Worm (Caenorhabditis elegans): ENCODE measurements around the gene trx-1.

Gene trx-1

DNA sequence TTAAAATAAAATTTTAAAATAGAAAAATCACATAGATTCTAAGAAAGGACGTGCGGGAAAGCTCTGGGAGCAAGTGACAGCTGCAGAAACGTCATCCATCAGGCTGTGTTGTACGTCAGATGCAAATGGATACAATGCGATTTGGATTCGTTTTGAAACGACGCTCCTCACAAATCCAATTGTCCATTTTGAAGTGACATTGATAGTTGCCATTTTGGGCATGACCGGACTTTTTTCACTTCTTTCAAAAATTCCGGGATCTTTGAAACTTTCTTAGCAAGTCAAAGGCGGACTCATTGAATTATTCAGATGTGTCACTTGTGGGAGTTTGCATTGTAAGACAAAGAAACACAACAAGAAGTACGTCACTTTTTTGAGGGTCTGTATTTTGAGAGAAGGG is 34.4 kb downstream of the trx-1 start (continued):
- TF ChIP-seq hpl-2 (GFP tag; optimal IDR thresholded peaks at IDR 0.05) (no peak), fkh-10 (GFP tag; optimal IDR thresholded peaks at IDR 0.05) (peak; percentile 78), lin-35 (GFP tag; optimal IDR thresholded peaks at IDR 0.05) (no peak), nhr-12 (tag; optimal IDR thresholded peaks at IDR 0.05) (no peak), nhr-84 (tag; optimal IDR thresholded peaks at IDR 0.05) (no peak), skn-1 (tag; optimal IDR thresholded peaks at IDR 0.05) (no peak), ceh-8 (GFP tag; optimal IDR thresholded peaks at IDR 0.05) (no peak)

DNA sequence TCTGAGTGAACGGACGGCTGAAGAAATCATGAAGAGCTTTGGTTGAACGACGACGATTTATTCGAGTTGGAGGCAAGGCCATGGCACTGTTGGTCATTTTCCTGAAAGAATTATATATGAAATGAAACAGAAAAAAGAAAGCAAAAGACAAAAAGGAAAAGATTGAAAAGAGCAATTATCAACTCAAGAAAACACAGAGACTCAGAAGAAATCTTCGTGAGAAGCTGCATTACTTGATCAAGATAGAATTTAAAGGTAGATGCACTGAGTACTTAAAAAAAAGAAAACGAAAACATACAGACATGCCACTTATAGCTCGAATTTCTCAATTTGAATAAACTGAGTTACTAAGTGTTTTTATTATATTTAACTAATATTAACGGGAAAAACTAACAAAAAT is 34.9 kb downstream of the trx-1 start, which contains the start of gene cpna-5:
TSS of gene cpna-5 (minus strand) at position 101 of the 400 bp plus-strand sequence.
- no peak for TF ChIP-seq fkh-10 (GFP tag; optimal IDR thresholded peaks at IDR 0.05)
- no peak for TF ChIP-seq blmp-1 (tag; optimal IDR thresholded peaks at IDR 0.05)
- no peak for TF ChIP-seq hlh-4 (tag; optimal IDR thresholded peaks at IDR 0.05)
- TF ChIP-seq fkh-8 (tag; optimal IDR thresholded peaks at IDR 0.05) = no peak
- TF ChIP-seq hlh-17 (GFP tag; optimal IDR thresholded peaks at IDR 0.05; ENCODE audit: borderline replicate concordance) = no peak
- no peak for TF ChIP-seq fkh-4 (tag; optimal IDR thresholded peaks at IDR 0.05; ENCODE audit: borderline replicate concordance)
- no peak for TF ChIP-seq unc-86 (tag; optimal IDR thresholded peaks at IDR 0.05)
- no peak for TF ChIP-seq ztf-11 (tag; optimal IDR thresholded peaks at IDR 0.05)
- TF ChIP-seq ceh-63 (GFP tag; optimal IDR thresholded peaks at IDR 0.05) = no peak
- TF ChIP-seq pqm-1 (tag; optimal IDR thresholded peaks at IDR 0.05) = no peak
- TF ChIP-seq ceh-82 (tag; optimal IDR thresholded peaks at IDR 0.05) = no peak
- no peak for TF ChIP-seq aly-2 (tag; optimal IDR thresholded peaks at IDR 0.05)
- TF ChIP-seq Y116A8C.19 (tag; optimal IDR thresholded peaks at IDR 0.05; ENCODE audit: borderline replicate concordance) = no peak
- no peak for TF ChIP-seq aha-1 (tag; optimal IDR thresholded peaks at IDR 0.05)
- no peak for TF ChIP-seq unc-98 (GFP tag; IDR thresholded peaks at IDR 0.05)
- no peak for TF ChIP-seq elt-3 (tag; optimal IDR thresholded peaks at IDR 0.05)

DNA sequence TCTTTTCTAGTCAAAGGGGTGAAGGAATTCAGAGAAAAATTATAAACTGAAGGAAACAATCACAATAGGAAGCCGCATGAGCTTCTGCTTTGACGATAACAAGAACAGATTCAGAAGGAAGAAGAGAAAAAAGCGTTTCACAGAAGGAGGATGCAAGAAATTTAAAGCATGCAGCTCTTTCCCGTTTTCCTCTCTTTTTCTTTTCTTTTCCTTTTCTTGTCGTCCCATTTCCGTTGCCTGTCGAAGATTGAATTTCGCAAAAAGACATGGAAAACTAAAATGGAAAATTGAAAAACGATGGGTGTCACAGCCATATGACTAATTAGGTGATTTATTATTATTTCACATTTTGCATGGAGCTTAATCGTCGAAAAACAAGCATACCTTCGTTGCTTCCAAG is 37.3 kb downstream of the trx-1 start:
- TF ChIP-seq ceh-8 (GFP tag; optimal IDR thresholded peaks at IDR 0.05) = no peak
- TF ChIP-seq Y116A8C.19 (tag; optimal IDR thresholded peaks at IDR 0.05; ENCODE audit: borderline replicate concordance) = no peak
- TF ChIP-seq unc-30 (tag; optimal IDR thresholded peaks at IDR 0.05) = no peak
- no peak for TF ChIP-seq xbp-1 (tag; optimal IDR thresholded peaks at IDR 0.05)
- no peak for TF ChIP-seq ets-5 (GFP tag; IDR thresholded peaks at IDR 0.05)
- peak; percentile 10 for TF ChIP-seq mep-1 (tag; optimal IDR thresholded peaks at IDR 0.05)
- no peak for TF ChIP-seq ztf-4 (tag; optimal IDR thresholded peaks at IDR 0.05)
- no peak for TF ChIP-seq zag-1 (tag; optimal IDR thresholded peaks at IDR 0.05)
- no peak for TF ChIP-seq ztf-11 (tag; optimal IDR thresholded peaks at IDR 0.05)
- peak; percentile 33 for TF ChIP-seq nhr-71 (tag; optimal IDR thresholded peaks at IDR 0.05)
- no peak for TF ChIP-seq elt-2 (tag; optimal IDR thresholded peaks at IDR 0.05)
- TF ChIP-seq nhr-90 (tag; optimal IDR thresholded peaks at IDR 0.05; ENCODE audit: poor library complexity) = no peak
- no peak for TF ChIP-seq lsy-2 (tag; optimal IDR thresholded peaks at IDR 0.05)
- TF ChIP-seq fkh-10 (GFP tag; optimal IDR thresholded peaks at IDR 0.05) = peak; percentile 89
- no peak for TF ChIP-seq C16A3.4 (tag; optimal IDR thresholded peaks at IDR 0.05)
- TF ChIP-seq unc-86 (tag; optimal IDR thresholded peaks at IDR 0.05) = peak; percentile 23
- peak; percentile 65 for TF ChIP-seq lin-14 (GFP tag; optimal IDR thresholded peaks at IDR 0.05)

- TF ChIP-seq alr-1 (tag; optimal IDR thresholded peaks at IDR 0.05; ENCODE audit: borderline replicate concordance) = no peak
- no peak for TF ChIP-seq nhr-237 (tag; optimal IDR thresholded peaks at IDR 0.05)
- TF ChIP-seq efl-1 (optimal IDR thresholded peaks at IDR 0.05) = no peak
- TF ChIP-seq efl-1 (GFP tag; optimal IDR thresholded peaks at IDR 0.05 in 1 of 2) = peak in 1 of 2 experiments; percentile 79
- no peak for TF ChIP-seq nhr-84 (tag; optimal IDR thresholded peaks at IDR 0.05)
- no peak for TF ChIP-seq C16A3.4 (tag; optimal IDR thresholded peaks at IDR 0.05)
- peak; percentile 23 for TF ChIP-seq nhr-47 (tag; optimal IDR thresholded peaks at IDR 0.05)
- peak; percentile 39 for TF ChIP-seq ces-1 (GFP tag; optimal IDR thresholded peaks at IDR 0.05)
- TF ChIP-seq aly-2 (tag; optimal IDR thresholded peaks at IDR 0.05) = no peak
- TF ChIP-seq unc-98 (GFP tag; IDR thresholded peaks at IDR 0.05) = no peak
- TF ChIP-seq hlh-4 (tag; optimal IDR thresholded peaks at IDR 0.05) = no peak
- TF ChIP-seq nhr-76 (tag; optimal IDR thresholded peaks at IDR 0.05) = no peak
- no peak for TF ChIP-seq lin-35 (GFP tag; optimal IDR thresholded peaks at IDR 0.05)
- peak; percentile 95 for TF ChIP-seq fkh-10 (GFP tag; optimal IDR thresholded peaks at IDR 0.05)
- no peak for TF ChIP-seq fos-1 (tag; optimal IDR thresholded peaks at IDR 0.05)
- no peak for TF ChIP-seq nhr-90 (tag; optimal IDR thresholded peaks at IDR 0.05; ENCODE audit: poor library complexity)
- no peak for TF ChIP-seq ceh-90 (tag; optimal IDR thresholded peaks at IDR 0.05)
- no peak for TF ChIP-seq skn-1 (tag; optimal IDR thresholded peaks at IDR 0.05)
- no peak for TF ChIP-seq Y116A8C.19 (tag; optimal IDR thresholded peaks at IDR 0.05; ENCODE audit: borderline replicate concordance)
- TF ChIP-seq xbp-1 (tag; optimal IDR thresholded peaks at IDR 0.05) = no peak
- TF ChIP-seq elt-3 (tag; optimal IDR thresholded peaks at IDR 0.05) = no peak
- TF ChIP-seq C04F5.9 (tag; optimal IDR thresholded peaks at IDR 0.05) = no peak
- no peak for TF ChIP-seq mdl-1 (tag; optimal IDR thresholded peaks at IDR 0.05)
- TF ChIP-seq C34B4.2 (tag; optimal IDR thresholded peaks at IDR 0.05) = no peak
Observed at ce11 chrII:7714614-7715186, 38.7 kb downstream of the trx-1 start.
